Worm (Caenorhabditis elegans) whole organism, L3 larva: ENCODE results near the gene rig-4.

Source experiments
- R02D3.7 ChIP-seq: fragments of 150-350 bp; optimal IDR thresholded peaks from 2 replicates; lab custom pipeline; 2014; ENCODE audit warnings: missing biosample characterization, missing genetic modification characterization
- aly-2 ChIP-seq: fragments of 150-350 bp; optimal IDR thresholded peaks from 2 replicates; lab custom pipeline; 2014; ENCODE audit warnings: missing biosample characterization, missing genetic modification characterization
- ama-1 ChIP-seq: fragments of 150-350 bp; optimal IDR thresholded peaks from 2 replicates; lab custom pipeline; 2018
- ceh-16 ChIP-seq: sonication (generic microtip); optimal IDR thresholded peaks from 2 replicates; lab custom pipeline; 2017; ENCODE audit warnings: missing biosample characterization, missing genetic modification characterization
- ceh-28 ChIP-seq: fragments of 150-350 bp; optimal IDR thresholded peaks from 2 replicates; lab custom pipeline; 2014; ENCODE audit warnings: missing biosample characterization, missing genetic modification reagents, missing genetic modification characterization
- ceh-9 ChIP-seq: sonication (generic microtip); optimal IDR thresholded peaks from 2 replicates; lab custom pipeline; 2018; ENCODE audit warnings: missing biosample characterization, missing genetic modification characterization
- egl-27 ChIP-seq: sonication (generic microtip); optimal IDR thresholded peaks from 4 replicates; lab custom pipeline; 2017; ENCODE audit warnings: missing biosample characterization, missing genetic modification reagents, missing genetic modification characterization
- egl-5 ChIP-seq: fragments of 150-350 bp; optimal IDR thresholded peaks from 2 replicates; lab custom pipeline; 2017; ENCODE audit warnings: missing biosample characterization, missing genetic modification reagents, missing genetic modification characterization, inconsistent platforms
- elt-1 ChIP-seq: fragments of 150-350 bp; optimal IDR thresholded peaks from 2 replicates; lab custom pipeline; 2014; ENCODE audit warnings: missing biosample characterization, missing genetic modification characterization
- elt-2 ChIP-seq: sonication (generic microtip); optimal IDR thresholded peaks from 2 replicates; lab custom pipeline; 2016; ENCODE audit warnings: missing genetic modification reagents, mild to moderate bottlenecking, missing genetic modification characterization, missing compliant biosample characterization
- elt-3 ChIP-seq, 3 experiments: fragments of 150-350 bp in 1 of 3; sonication (generic microtip) in 2 of 3; optimal IDR thresholded peaks; 2 replicates in 2 of 3; 4 replicates in 1 of 3; lab custom pipeline; 2014 to 2017; ENCODE audit warnings: missing biosample characterization in 3 of 3, missing genetic modification characterization in 3 of 3
- hmg-11 ChIP-seq: sonication (generic microtip); optimal IDR thresholded peaks from 2 replicates; lab custom pipeline; 2016; ENCODE audit warnings: missing genetic modification characterization, missing compliant biosample characterization
- jun-1 ChIP-seq: fragments of 150-350 bp; optimal IDR thresholded peaks from 2 replicates; lab custom pipeline; 2014; ENCODE audit warnings: missing biosample characterization, missing genetic modification reagents, missing genetic modification characterization
- lin-15B ChIP-seq: fragments of 150-350 bp; optimal IDR thresholded peaks from 2 replicates; lab custom pipeline; 2014; ENCODE audit warnings: missing biosample characterization, missing genetic modification characterization
- lin-39 ChIP-seq: fragments of 150-350 bp; optimal IDR thresholded peaks from 2 replicates; lab custom pipeline; 2018; ENCODE audit warnings: missing biosample characterization, missing genetic modification reagents, missing genetic modification characterization
- mml-1 ChIP-seq: fragments of 150-350 bp; sonication (generic microtip); optimal IDR thresholded peaks from 3 replicates; lab custom pipeline; 2014; ENCODE audit warnings: missing biosample characterization, missing genetic modification characterization
- nfya-1 ChIP-seq: sonication (generic microtip); optimal IDR thresholded peaks from 2 replicates; lab custom pipeline; 2017; ENCODE audit warnings: missing genetic modification characterization, mild to moderate bottlenecking, missing compliant biosample characterization, antibody characterized with exemption, moderate library complexity; ENCODE audit not compliant: insufficient read depth
- nhr-11 ChIP-seq: fragments of 150-350 bp; optimal IDR thresholded peaks from 2 replicates; lab custom pipeline; 2014; ENCODE audit warnings: missing biosample characterization, missing genetic modification characterization
- nhr-12 ChIP-seq: fragments of 150-350 bp; optimal IDR thresholded peaks from 2 replicates; lab custom pipeline; 2014; ENCODE audit warnings: missing biosample characterization, missing genetic modification characterization
- nhr-23 ChIP-seq: fragments of 150-350 bp; optimal IDR thresholded peaks from 2 replicates; lab custom pipeline; 2014; ENCODE audit warnings: missing biosample characterization, missing genetic modification reagents, missing genetic modification characterization
- nhr-237 ChIP-seq: fragments of 150-350 bp; optimal IDR thresholded peaks from 2 replicates; lab custom pipeline; 2014; ENCODE audit warnings: missing biosample characterization, missing genetic modification characterization
- nhr-25 ChIP-seq: sonication (generic microtip); optimal IDR thresholded peaks from 2 replicates; lab custom pipeline; 2017; ENCODE audit warnings: missing biosample characterization, missing genetic modification characterization
- nhr-43 ChIP-seq: sonication (generic microtip); optimal IDR thresholded peaks from 2 replicates; lab custom pipeline; 2016; ENCODE audit warnings: mild to moderate bottlenecking, missing genetic modification characterization, missing compliant biosample characterization; ENCODE audit not compliant: poor library complexity, severe bottlenecking
- nhr-67 ChIP-seq: fragments of 150-350 bp; optimal IDR thresholded peaks from 2 replicates; lab custom pipeline; 2014; ENCODE audit warnings: missing biosample characterization, missing genetic modification characterization
- nhr-77 ChIP-seq: fragments of 150-350 bp; optimal IDR thresholded peaks from 2 replicates; lab custom pipeline; 2014; ENCODE audit warnings: missing biosample characterization, missing genetic modification characterization
- pha-4 ChIP-seq: fragments of 150-350 bp; optimal IDR thresholded peaks from 2 replicates; lab custom pipeline; 2014; ENCODE audit warnings: missing biosample characterization, missing genetic modification reagents, missing genetic modification characterization
- skn-1 ChIP-seq: fragments of 150-350 bp; optimal IDR thresholded peaks from 2 replicates; lab custom pipeline; 2014; ENCODE audit warnings: missing biosample characterization, missing genetic modification characterization
- snpc-4 ChIP-seq: fragments of 150-350 bp; optimal IDR thresholded peaks from 2 replicates; lab custom pipeline; 2014; ENCODE audit warnings: missing biosample characterization, missing genetic modification characterization
- unc-62 ChIP-seq: fragments of 150-350 bp; sonication (generic microtip); optimal IDR thresholded peaks from 4 replicates; lab custom pipeline; 2014; ENCODE audit warnings: missing biosample characterization, missing genetic modification reagents, missing genetic modification characterization
- zag-1 ChIP-seq: fragments of 150-350 bp; optimal IDR thresholded peaks from 2 replicates; lab custom pipeline; 2014; ENCODE audit warnings: missing biosample characterization, missing genetic modification characterization
- ztf-4 ChIP-seq: fragments of 150-350 bp; optimal IDR thresholded peaks from 2 replicates; lab custom pipeline; 2014; ENCODE audit warnings: missing biosample characterization, missing genetic modification characterization

rig-4 gene

ce11 chrIV:7983021-7983420, 20.9 kb downstream of the rig-4 start:
- TF ChIP-seq egl-27 = no peak
- TF ChIP-seq nhr-237 (tag; lab: Kevin White, UChicago) = no peak
- TF ChIP-seq elt-2 (tag; lab: Kevin White, UChicago) = no peak
- no peak for TF ChIP-seq nhr-23
- TF ChIP-seq R02D3.7 (tag; lab: Kevin White, UChicago) = no peak
- no peak for TF ChIP-seq nhr-11 (tag; lab: Kevin White, UChicago)
- TF ChIP-seq ama-1 = peak; percentile 60
- TF ChIP-seq lin-15B (tag; lab: Kevin White, UChicago) = no peak
- peak; percentile 83 for TF ChIP-seq elt-1 (tag; lab: Kevin White, UChicago)
- no peak for TF ChIP-seq nhr-12 (tag; lab: Kevin White, UChicago)
- no peak for TF ChIP-seq ceh-16 (tag; lab: Kevin White, UChicago)
- no peak for TF ChIP-seq skn-1
- peak; percentile 29 for TF ChIP-seq nhr-25 (tag; lab: Kevin White, UChicago)
- TF ChIP-seq ztf-4 (tag; lab: Kevin White, UChicago) = no peak
- no peak for TF ChIP-seq nhr-67

DNA sequence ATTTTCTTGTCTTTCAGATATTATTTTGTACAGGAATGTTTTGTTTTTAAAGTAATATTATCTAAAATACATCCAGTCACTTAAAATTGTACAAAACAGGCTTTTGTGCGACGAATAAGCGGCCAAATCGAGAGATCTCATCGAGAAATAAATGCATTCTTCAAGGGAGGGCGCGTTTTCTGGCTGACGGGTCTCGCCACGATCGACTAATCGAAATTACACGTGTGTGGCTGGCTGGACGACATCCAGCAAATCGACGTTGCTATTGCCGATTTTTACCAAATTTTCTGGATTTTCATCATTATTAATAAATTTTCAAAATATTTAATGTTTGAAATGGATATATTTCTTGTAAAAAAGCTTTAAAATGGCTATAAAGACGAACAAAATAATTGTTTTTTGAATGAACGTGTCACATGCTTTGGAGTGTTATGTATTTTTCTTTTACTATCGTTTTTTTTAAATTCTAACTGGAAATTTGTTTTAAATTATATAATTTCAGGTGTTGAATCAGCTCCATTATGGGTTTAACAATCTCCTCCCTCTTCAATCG, 21.8 kb downstream of the rig-4 start, which contains the start of gene arf-5:
Gene arf-5 (plus strand): TSS at position 503 of the 553 bp plus-strand sequence.
- peak; percentile 54 for TF ChIP-seq lin-15B (tag; lab: Kevin White, UChicago)
- TF ChIP-seq ama-1 = peak; percentile 50
- peak; percentile 57 for TF ChIP-seq nfya-1
- no peak for TF ChIP-seq nhr-237 (tag; lab: Kevin White, UChicago)
- peak; percentile 81 for TF ChIP-seq lin-39 (tag; lab: Kevin White, UChicago)
- TF ChIP-seq zag-1 (tag; lab: Kevin White, UChicago) = no peak
- TF ChIP-seq hmg-11 (tag; lab: Kevin White, UChicago) = no peak
- TF ChIP-seq egl-5 = no peak
- peak; percentile 29 for TF ChIP-seq nhr-23
- TF ChIP-seq elt-1 (tag; lab: Kevin White, UChicago) = peak; percentile 7
- TF ChIP-seq elt-2 (tag; lab: Kevin White, UChicago) = peak; percentile 7
- TF ChIP-seq pha-4 = peak; percentile 47
- TF ChIP-seq nhr-43 (tag; lab: Kevin White, UChicago) = no peak
- TF ChIP-seq R02D3.7 (tag; lab: Kevin White, UChicago) = no peak

- no peak for TF ChIP-seq ceh-9 (tag; lab: Kevin White, UChicago)
- TF ChIP-seq nhr-67 = no peak
- TF ChIP-seq nhr-77 (tag; lab: Kevin White, UChicago) = no peak
- TF ChIP-seq R02D3.7 (tag; lab: Kevin White, UChicago) = no peak
- TF ChIP-seq elt-3 (tag; optimal IDR thresholded peaks at IDR 0.05; lab: Kevin White, UChicago) = no peak
- no peak for TF ChIP-seq mml-1 (tag; lab: Kevin White, UChicago)
- TF ChIP-seq lin-15B (tag; lab: Kevin White, UChicago) = peak; percentile 22
- no peak for TF ChIP-seq jun-1
- peak; percentile 63 for TF ChIP-seq nfya-1
- TF ChIP-seq lin-39 (tag; lab: Kevin White, UChicago) = peak; percentile 74
- no peak for TF ChIP-seq nhr-43 (tag; lab: Kevin White, UChicago)
- peak; percentile 20 for TF ChIP-seq hmg-11 (tag; lab: Kevin White, UChicago)
- no peak for TF ChIP-seq unc-62 (GFP tag; lab: Kevin White, UChicago)
These were observed 24.3 kb downstream of the rig-4 start, which contains the start of gene unc-24 for ce11 chrIV:7979588-7979987. unc-24 (plus strand) TSS chrIV:7979870.

ce11 chrIV:7977452-7977940, 26.4 kb downstream of the rig-4 start, which contains the start of gene ora-1:
ora-1 (plus strand) TSS chrIV:7977890.
- TF ChIP-seq nhr-25 (tag; lab: Kevin White, UChicago) (peak; percentile 14), snpc-4 (tag; lab: Kevin White, UChicago) (no peak)

DNA sequence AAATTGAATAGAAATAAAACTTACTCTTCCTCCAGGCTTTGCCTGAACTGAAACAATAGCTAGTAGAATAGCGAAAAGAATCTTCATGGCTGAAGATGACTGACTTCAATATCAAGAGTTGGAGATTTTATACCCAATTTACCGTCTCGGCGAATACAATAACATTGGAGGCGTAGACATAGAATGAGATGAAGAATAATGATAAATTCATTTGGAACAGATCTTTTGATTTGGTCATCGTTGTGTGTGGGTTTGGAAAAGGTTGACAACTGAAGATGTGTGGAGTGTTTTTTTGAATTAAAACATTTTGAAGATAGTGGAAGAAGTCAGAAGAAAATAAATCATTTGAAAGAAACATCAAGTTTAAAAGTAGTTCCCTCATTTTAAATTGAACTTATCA, 27.7 kb downstream of the rig-4 start, which contains the start of gene F57H12.6:
Gene F57H12.6 (minus strand): TSS at position 101 of the 400 bp plus-strand sequence.
- TF ChIP-seq aly-2 (tag; lab: Kevin White, UChicago) (no peak), ceh-28 (no peak)
- TF ChIP-seq, all 47 proteins: peak for 0
